Worm (Caenorhabditis elegans): ENCODE measurements around the gene C44B7.11.

DNA sequence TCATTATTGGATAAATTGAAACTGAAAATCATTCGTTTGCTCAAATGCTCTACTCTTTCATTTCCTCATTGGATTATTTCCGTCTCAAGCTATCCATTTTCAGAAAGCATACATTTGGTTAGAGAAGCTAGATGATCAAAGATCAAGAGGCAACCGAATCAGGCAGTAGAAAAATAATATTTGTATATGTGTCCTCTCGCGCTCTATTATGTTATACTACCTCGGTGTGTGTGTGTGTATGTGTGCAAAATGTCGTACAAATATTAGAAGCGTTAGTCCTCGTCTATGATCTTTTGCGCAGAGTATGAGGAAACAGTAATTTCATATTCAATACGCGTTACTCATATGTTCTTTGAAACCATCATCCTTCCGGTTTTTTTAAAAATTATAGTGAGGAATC lies 39.7 kb upstream of the C44B7.11 start:
- no peak for TF ChIP-seq him-1 (tag; optimal IDR thresholded peaks at IDR 0.05)
- no peak for TF ChIP-seq W03F9.2 (tag; optimal IDR thresholded peaks at IDR 0.05)
- TF ChIP-seq dao-5 (tag; optimal IDR thresholded peaks at IDR 0.05): no peak

Data from whole organism, L4/young adult.